Fruit fly (Drosophila melanogaster): ENCODE results near the gene sov.

Gene sov

DNA sequence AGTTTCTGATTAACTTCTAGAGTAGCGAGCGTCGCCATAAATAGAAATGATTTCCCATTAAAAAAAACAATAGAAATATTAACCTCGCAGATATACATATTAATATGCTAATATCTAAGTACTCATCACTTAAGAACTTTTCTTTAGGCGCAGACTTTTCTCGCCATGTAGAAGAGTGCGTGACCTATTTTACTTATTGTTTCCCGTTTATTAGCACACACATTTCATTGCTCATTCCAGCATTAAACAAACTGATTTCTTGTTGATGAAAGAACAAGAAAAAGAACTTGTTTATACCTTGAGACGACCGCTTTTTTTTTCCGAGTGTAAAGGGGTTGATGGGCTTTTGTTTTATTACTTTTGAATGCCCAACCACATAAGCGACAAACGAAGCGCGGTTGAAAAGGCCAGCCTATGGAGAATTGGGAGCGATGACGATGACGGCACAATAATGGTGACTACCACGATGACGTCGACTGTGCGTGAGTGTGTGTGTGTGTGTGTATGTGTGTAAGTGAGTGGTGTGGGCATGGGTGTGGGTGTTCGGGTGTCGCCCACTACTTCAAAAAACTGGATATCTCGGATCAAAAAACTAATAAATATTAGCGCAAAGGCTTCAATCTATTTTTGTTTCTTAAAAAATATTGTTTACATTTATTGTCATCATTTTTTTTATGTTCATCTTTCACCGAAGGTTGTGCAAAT, 40.0 kb downstream of the sov start (continued):
- TF ChIP-seq CG16815 (GFP tag; optimal IDR thresholded peaks at IDR 0.05) (no peak), CkIIα-i1 (GFP tag; IDR thresholded peaks at IDR 0.05) (no peak), seq (GFP tag; IDR thresholded peaks at IDR 0.05) (no peak), odd (GFP tag; optimal IDR thresholded peaks at IDR 0.05) (no peak), lab (GFP tag; optimal IDR thresholded peaks at IDR 0.05) (peak; percentile 38), hb (GFP tag; IDR thresholded peaks at IDR 0.05; ENCODE audit: partially characterized antibody) (no peak), cwo (GFP tag; optimal IDR thresholded peaks at IDR 0.05) (peak; percentile 21), CG4360 (GFP tag; IDR thresholded peaks at IDR 0.05) (no peak), twi (tag; optimal IDR thresholded peaks at IDR 0.05) (no peak), CG9817 (tag; optimal IDR thresholded peaks at IDR 0.05) (peak; percentile 0), Spps (tag; optimal IDR thresholded peaks at IDR 0.05) (no peak), mam (GFP tag; optimal IDR thresholded peaks at IDR 0.05) (peak; percentile 34), CG14860 (GFP tag; IDR thresholded peaks at IDR 0.05; ENCODE audit: partially characterized antibody) (no peak), ftz-f1 (GFP tag; optimal IDR thresholded peaks at IDR 0.05) (no peak), corto (GFP tag; optimal IDR thresholded peaks at IDR 0.05) (no peak), Antp (GFP tag; optimal IDR thresholded peaks at IDR 0.05) (no peak), HmgD (GFP tag; optimal IDR thresholded peaks at IDR 0.05) (no peak), Vsx1 (GFP tag; optimal IDR thresholded peaks at IDR 0.05) (no peak), H2.0 (GFP tag; IDR thresholded peaks at IDR 0.05) (no peak), Dip3 (GFP tag; optimal IDR thresholded peaks at IDR 0.05) (no peak), CG16813 (GFP tag; IDR thresholded peaks at IDR 0.05; ENCODE audit: partially characterized antibody) (no peak), CG15011 (GFP tag; optimal IDR thresholded peaks at IDR 0.05) (no peak), ara (GFP tag; IDR thresholded peaks at IDR 0.05) (no peak), ab (GFP tag; optimal IDR thresholded peaks at IDR 0.05) (no peak), CG6813 (GFP tag; optimal IDR thresholded peaks at IDR 0.05) (no peak), prd (optimal IDR thresholded peaks at IDR 0.05) (no peak), prd (GFP tag; IDR thresholded peaks at IDR 0.05) (peak; percentile 10; the same call in 1 of the 3 replicates), Opbp (GFP tag; IDR thresholded peaks at IDR 0.05; ENCODE audit: partially characterized antibody) (no peak), NC2α (GFP tag; optimal IDR thresholded peaks at IDR 0.05) (no peak), ci (GFP tag; IDR thresholded peaks at IDR 0.05) (no peak), CG30403 (GFP tag; optimal IDR thresholded peaks at IDR 0.05) (peak; percentile 33), ewg (GFP tag; optimal IDR thresholded peaks at IDR 0.05) (no peak), jing (GFP tag; optimal IDR thresholded peaks at IDR 0.05) (no peak), Side (GFP tag; optimal IDR thresholded peaks at IDR 0.05) (peak; percentile 3), dan (GFP tag; IDR thresholded peaks at IDR 0.05) (no peak), ems (GFP tag; optimal IDR thresholded peaks at IDR 0.05) (no peak), CG10959 (GFP tag; IDR thresholded peaks at IDR 0.05) (no peak), Hr78 (GFP tag; optimal IDR thresholded peaks at IDR 0.05) (peak in 1 of 2 experiments; percentile 30), schlank (tag; optimal IDR thresholded peaks at IDR 0.05) (no peak), Hr3 (GFP tag; optimal IDR thresholded peaks at IDR 0.05) (peak; percentile 21), rib (GFP tag; IDR thresholded peaks at IDR 0.05) (no peak), row (GFP tag; IDR thresholded peaks at IDR 0.05) (peak; percentile 37; the same call in 1 of the 3 replicates), HHEX (GFP tag; optimal IDR thresholded peaks at IDR 0.05) (no peak), Sox100B (GFP tag; optimal IDR thresholded peaks at IDR 0.05) (peak; percentile 31), exex (tag; optimal IDR thresholded peaks at IDR 0.05) (no peak), CG7987 (GFP tag; optimal IDR thresholded peaks at IDR 0.05) (no peak), CG42726 (GFP tag; IDR thresholded peaks at IDR 0.05; ENCODE audit: partially characterized antibody) (no peak), zen2 (GFP tag; IDR thresholded peaks at IDR 0.05; ENCODE audit: partially characterized antibody) (no peak), p53 (GFP tag; optimal IDR thresholded peaks at IDR 0.05) (no peak), C15 (GFP tag; IDR thresholded peaks at IDR 0.05) (no peak)
